Worm (Caenorhabditis elegans): ENCODE results near the gene srj-21.

DNA sequence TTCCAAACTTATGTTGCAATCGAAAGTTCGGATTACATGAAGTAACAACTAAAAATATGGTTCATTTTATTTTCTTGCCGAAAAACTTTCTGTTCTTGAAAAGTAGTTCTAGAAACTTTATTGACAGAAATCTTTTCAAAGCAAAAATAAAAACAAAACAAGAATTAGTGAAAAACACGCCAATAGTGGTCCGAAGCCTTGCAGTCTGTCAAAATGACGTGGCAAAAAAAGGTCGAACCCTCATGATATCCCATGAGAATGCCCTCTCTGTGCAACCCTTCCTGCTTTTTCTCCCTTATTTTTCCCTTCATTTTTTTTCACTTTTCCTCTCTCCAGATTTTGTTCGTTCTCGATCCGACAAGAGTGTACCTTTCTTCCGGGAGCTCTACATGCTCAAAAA, 46.0 kb upstream of the srj-21 start:
- TF ChIP-seq eyg-1 (tag; optimal IDR thresholded peaks at IDR 0.05) (no peak), elt-2 (tag; optimal IDR thresholded peaks at IDR 0.05) (no peak), hlh-15 (tag; optimal IDR thresholded peaks at IDR 0.05) (no peak), ets-4 (tag; optimal IDR thresholded peaks at IDR 0.05) (no peak), gmeb-2 (tag; optimal IDR thresholded peaks at IDR 0.05) (no peak), fkh-10 (GFP tag; optimal IDR thresholded peaks at IDR 0.05) (no peak), sox-4 (tag; optimal IDR thresholded peaks at IDR 0.05) (no peak), pha-4 (tag; optimal IDR thresholded peaks at IDR 0.05) (no peak), ceh-18 (tag; optimal IDR thresholded peaks at IDR 0.05) (no peak), hlh-30 (tag; optimal IDR thresholded peaks at IDR 0.05; ENCODE audit: insufficient read depth) (no peak), pros-1 (tag; optimal IDR thresholded peaks at IDR 0.05) (no peak), ref-2 (tag; optimal IDR thresholded peaks at IDR 0.05) (no peak), ama-1 (optimal IDR thresholded peaks at IDR 0.05) (no peak), dmd-4 (tag; optimal IDR thresholded peaks at IDR 0.05; ENCODE audit: borderline replicate concordance) (no peak)
